Worm (Caenorhabditis elegans): Measurements from ENCODE around the gene ZK287.4.

The ZK287.4 gene

DNA sequence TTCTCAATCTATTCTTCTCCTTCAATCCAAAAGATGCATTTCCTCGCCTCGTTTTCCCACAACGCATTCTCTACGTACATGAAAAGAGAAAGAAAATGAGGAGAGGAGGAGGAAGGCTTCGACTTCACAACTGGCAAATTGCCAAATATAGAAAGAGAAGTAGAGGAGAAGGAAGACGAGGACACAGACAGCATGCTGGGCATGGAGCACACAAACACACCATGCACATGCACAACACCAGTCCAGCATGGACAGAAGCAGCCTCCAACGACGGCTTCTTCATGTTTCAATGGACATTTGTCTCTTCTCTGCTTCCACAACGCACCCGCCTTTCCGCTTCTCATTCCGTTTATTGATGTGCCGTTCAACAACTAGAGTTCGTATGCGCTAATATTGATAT, 20.8 kb downstream of the ZK287.4 start:
- TF ChIP-seq unc-62 (GFP tag; optimal IDR thresholded peaks at IDR 0.05), result no peak

DNA sequence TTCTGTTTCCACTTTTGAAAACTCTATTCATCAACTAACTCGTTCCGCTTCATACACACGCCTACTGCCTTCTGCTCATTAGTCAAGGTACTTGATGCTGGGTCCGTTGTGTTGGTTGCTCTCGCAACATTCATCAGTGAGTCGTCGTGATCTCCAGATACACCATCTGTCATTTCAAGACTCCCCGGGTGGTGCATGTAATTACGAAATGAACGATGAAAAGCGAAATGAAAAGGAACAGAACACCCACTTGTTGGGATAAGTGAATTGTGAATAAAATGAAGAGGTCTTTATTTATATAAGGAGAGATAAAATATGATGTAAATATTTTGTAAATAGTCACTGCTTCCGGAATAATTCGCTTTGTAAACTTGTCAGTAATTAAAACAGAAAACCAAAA, 21.5 kb downstream of the ZK287.4 start:
- no peak for TF ChIP-seq unc-62 (GFP tag; optimal IDR thresholded peaks at IDR 0.05)

DNA sequence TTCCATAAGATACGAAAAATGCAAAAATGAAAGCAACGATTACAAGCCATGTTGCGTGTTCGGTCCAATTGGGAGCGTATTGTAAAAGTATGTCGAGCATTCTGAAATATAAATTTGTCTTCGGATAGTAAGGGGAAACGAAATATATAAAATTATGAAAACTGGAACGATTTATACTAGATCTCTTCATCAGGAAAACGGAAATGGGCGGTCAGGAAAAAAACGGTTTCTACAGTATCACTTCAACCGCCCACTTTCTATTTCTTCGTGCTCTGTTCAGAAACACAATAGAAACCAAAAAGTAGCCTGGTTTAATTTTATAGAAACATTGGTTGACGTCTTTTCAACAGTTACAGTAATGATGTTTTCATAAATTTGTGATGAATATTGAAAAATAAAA, 23.9 kb downstream of the ZK287.4 start, which contains the start of gene pitr-4:
Gene pitr-4 (minus strand): TSS at position 101 of the 400 bp plus-strand sequence.
- TF ChIP-seq unc-62 (GFP tag; optimal IDR thresholded peaks at IDR 0.05), result no peak

DNA sequence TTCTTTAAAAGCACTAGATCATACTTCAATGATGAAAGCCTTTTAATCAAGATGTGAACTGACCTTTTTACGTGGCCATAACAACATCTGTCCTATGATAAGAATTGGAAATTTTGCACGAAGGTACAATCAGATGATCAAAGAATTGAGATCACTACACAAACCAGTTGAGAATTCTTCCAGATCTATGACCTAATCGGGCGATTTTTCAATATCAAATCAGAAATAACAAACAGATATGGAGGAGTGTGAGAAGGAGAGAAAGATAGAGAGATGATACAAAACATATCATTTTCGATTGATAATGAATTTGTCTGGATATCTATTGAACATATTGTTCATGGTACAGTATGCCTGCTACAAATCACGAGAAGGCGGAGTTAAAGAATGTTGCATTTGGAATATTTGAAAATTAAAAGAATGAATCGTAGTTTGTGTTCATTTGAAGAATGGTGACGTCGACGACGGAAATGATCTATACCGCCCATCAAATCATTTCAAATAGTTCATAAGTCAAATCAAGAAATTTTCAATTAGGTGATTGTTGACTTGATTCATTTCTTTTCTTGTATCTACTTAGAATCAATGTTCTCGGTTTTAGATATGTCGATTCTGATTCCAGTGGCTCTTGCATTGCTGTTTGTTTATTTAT, 31.2 kb downstream of the ZK287.4 start, which contains the start of gene cyp-29A4:
Gene cyp-29A4 (plus strand): TSS at position 602 of the 652 bp plus-strand sequence.
- TF ChIP-seq unc-62 (GFP tag; optimal IDR thresholded peaks at IDR 0.05), result no peak

DNA sequence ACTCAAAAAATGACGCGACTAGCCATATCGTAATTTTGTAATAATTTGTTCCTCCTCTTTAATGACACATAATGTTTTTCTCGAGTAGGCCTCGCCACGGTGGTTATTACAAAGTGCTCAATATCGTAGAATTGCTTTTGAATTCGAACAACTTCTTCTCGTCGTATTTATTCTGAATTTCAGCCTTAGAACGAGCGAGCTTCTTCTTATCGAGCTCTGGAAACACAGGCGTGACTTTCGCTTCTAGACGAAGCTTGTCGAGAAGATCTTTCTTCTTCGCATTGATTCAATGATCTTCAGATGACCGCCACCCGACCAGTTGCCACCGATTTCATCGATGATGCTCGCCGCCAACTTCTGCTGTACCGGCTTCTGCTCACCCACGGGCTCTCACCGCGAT, 34.2 kb downstream of the ZK287.4 start, which contains the start of gene T06E4.21:
Gene T06E4.21 (plus strand): TSS at position 301 of the 400 bp plus-strand sequence.
- no peak for TF ChIP-seq unc-62 (GFP tag; optimal IDR thresholded peaks at IDR 0.05)

DNA sequence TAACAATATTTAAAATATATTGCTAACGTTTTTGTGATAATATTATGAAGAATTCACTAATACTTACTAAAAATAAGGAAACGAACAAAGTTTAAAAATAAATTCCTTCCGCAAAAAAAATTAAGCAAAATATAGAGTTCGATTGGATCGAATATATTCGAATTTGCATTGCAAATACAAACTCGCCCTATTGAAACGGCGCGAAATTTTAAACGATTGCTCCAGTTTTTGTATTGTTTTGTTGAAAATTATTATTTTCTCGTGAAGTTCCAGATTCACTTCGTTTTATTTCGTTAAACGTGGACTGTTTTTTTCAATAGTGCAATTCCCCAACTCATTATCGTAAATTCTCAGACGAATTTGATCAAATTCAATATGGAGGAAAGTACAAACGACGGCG, 40.0 kb downstream of the ZK287.4 start, which contains the start of the genes atl-1 and hcp-2:
Gene atl-1 (minus strand): TSS at position 89 of the 400 bp plus-strand sequence.
Gene hcp-2 (plus strand): TSS at position 353 of the 400 bp plus-strand sequence.
- no peak for TF ChIP-seq unc-62 (GFP tag; optimal IDR thresholded peaks at IDR 0.05)

DNA sequence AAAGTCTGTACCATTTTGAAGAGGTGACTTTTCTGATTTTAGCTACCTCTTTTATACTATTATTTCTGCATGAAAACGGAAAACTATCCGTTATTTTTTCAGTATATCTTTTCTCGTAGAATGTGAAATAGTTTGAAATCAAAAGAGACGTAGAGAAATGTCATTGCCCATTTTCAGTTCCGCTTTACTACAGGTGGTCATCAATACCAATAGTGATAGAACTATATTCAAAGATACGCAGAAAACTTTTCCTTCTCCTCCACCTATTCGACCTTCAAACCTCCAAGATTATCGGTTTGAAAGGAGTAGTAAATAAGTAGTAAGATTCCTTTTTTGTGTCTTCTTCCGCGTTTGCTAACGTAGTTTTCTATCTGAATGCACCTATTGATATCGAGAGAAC, 52.1 kb downstream of the ZK287.4 start, which contains the start of gene col-147:
Gene col-147 (minus strand): TSS at position 26 of the 400 bp plus-strand sequence.
- no peak for TF ChIP-seq unc-62 (GFP tag; optimal IDR thresholded peaks at IDR 0.05)

DNA sequence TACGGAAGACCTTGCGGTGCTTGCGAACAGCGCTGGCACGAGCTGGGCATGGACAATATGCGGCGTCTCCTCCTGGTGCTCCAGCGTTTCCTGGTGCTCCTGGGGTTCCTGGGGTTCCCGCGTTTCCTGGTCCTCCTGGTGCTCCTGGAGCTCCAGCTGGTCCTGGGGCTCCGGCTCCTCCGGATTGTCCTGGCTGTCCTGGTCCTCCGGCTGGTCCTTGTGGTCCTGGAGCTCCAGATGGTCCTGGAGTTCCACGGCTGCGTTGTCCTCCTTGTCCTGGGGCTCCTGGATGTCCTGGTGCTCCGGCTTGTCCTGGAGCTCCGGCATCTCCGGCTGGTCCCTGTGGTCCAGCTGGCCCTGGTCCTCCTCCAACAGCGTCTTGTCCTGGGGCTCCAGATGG, 53.1 kb downstream of the ZK287.4 start:
- TF ChIP-seq unc-62 (GFP tag; optimal IDR thresholded peaks at IDR 0.05), result no peak

DNA sequence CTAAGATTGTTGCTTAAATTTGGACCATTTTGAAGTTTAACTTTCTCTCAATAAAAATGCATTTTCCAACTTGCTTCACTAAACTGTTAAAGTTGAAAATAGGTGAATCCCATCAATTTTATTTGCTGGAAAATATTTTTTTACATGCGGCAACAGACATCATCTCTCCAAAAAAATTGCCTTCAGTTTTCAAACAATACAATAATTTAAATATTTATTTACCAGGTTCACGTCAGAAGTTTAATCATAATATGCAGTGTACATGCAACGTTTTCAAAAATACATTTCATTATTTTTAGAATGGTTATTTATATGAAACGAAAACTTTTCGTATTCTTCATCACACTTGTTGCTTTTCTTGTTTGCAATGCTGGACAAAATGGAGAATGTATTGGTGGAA, 54.5 kb downstream of the ZK287.4 start, which contains the start of gene T06E4.5:
Gene T06E4.5 (plus strand): TSS at position 301 of the 400 bp plus-strand sequence.
- no peak for TF ChIP-seq unc-62 (GFP tag; optimal IDR thresholded peaks at IDR 0.05)

DNA sequence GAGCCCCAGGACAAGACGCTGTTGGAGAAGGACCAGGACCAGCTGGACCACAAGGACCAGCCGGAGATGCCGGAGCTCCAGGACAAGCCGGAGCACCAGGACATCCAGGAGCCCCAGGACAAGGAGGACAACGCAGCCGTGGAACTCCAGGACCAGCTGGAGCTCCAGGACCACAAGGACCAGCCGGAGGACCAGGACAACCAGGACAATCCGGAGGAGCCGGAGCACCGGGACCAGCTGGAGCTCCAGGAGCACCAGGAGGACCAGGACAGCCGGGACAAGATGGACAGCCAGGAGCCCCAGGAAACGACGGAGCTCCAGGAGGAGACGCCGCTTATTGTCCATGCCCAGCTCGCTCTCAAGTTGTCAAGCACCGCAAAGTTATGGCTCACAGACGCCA, 54.9 kb downstream of the ZK287.4 start:
- no peak for TF ChIP-seq unc-62 (GFP tag; optimal IDR thresholded peaks at IDR 0.05)
